Fruit fly (Drosophila melanogaster) whole organism, pupa: ENCODE measurements around the gene MED30.

Experiments used
- CG14655 ChIP-seq: fragments of 200-800 bp; sonication (Bioruptor generic); optimal IDR thresholded peaks from 3 replicates; lab custom pipeline; 2017; ENCODE audit warnings: mild to moderate bottlenecking, missing biosample characterization, missing genetic modification reagents, missing genetic modification characterization
- CG15710 ChIP-seq: fragments of 200-800 bp; sonication (Bioruptor generic); optimal IDR thresholded peaks from 2 replicates; lab custom pipeline; 2018; ENCODE audit warnings: missing biosample characterization, mild to moderate bottlenecking, missing genetic modification characterization, moderate library complexity
- CG34367 ChIP-seq: fragments of 200-800 bp; sonication (Bioruptor generic); optimal IDR thresholded peaks from 2 replicates; lab custom pipeline; 2018; ENCODE audit warnings: missing biosample characterization, mild to moderate bottlenecking, missing genetic modification characterization

dm6 chr3L:648155-649024 is 5.5 kb downstream of the MED30 start, which contains the start of gene Gale:
- no peak for TF ChIP-seq CG15710 (tag; lab: Kevin White, UChicago)
- TF ChIP-seq CG14655 (GFP tag; lab: Kevin White, UChicago): no peak
- TF ChIP-seq CG34367 (tag; lab: Kevin White, UChicago): no peak
